Fruit fly (Drosophila melanogaster): ENCODE results near the gene trus.

dm6 chr3R:12435948-12436347 lies 20.4 kb upstream of the trus start, which contains the start of gene Desat2:
- no peak for TF ChIP-seq kay (GFP tag; ENCODE audit: borderline replicate concordance)
- TF ChIP-seq Crg-1 (GFP tag; optimal IDR thresholded peaks at IDR 0.05): no peak
- TF ChIP-seq cnc (optimal IDR thresholded peaks at IDR 0.05): no peak
- TF ChIP-seq CG7045 (GFP tag; optimal IDR thresholded peaks at IDR 0.05): no peak

Measured in whole organism, adult.